Worm (Caenorhabditis elegans) whole organism, late embryonic: Measurements from ENCODE around the gene fbxb-19.

Experiments used
- dve-1 ChIP-seq: sonication (generic microtip); optimal IDR thresholded peaks from 2 replicates; lab custom pipeline; 2017; ENCODE audit warnings: antibody characterized with exemption, mild to moderate bottlenecking, missing genetic modification characterization, missing compliant biosample characterization
- ztf-16 ChIP-seq: sonication (generic microtip); optimal IDR thresholded peaks from 2 replicates; lab custom pipeline; 2017; ENCODE audit warnings: missing genetic modification characterization, missing compliant biosample characterization

ce11 chrII:1653397-1653796 is 35.6 kb downstream of the fbxb-19 start, which contains the start of gene fbxb-15:
- TF ChIP-seq ztf-16, result no peak
- no peak for TF ChIP-seq dve-1 (tag; lab: Kevin White, UChicago)
